Fruit fly (Drosophila melanogaster) whole organism, embryonic: Measurements from ENCODE around the gene Gip.

ENCODE experiments used
- CG11093 ChIP-seq: fragments of 200-800 bp; sonication (Bioruptor generic); IDR thresholded peaks from 3 replicates; pipeline ENCODE4 v1.3.6; 2022; ENCODE audit warnings: missing biosample characterization, missing genetic modification characterization
- CG14860 ChIP-seq: fragments of 200-800 bp; sonication (Bioruptor generic); IDR thresholded peaks from 3 replicates; pipeline ENCODE4 v1.3.6; 2022; ENCODE audit warnings: missing biosample characterization, missing genetic modification characterization; ENCODE audit not compliant: partially characterized antibody
- CG15479 ChIP-seq: fragments of 200-800 bp; sonication (Bioruptor generic); optimal IDR thresholded peaks from 3 replicates; lab custom pipeline; 2019; ENCODE audit warnings: missing biosample characterization, mild to moderate bottlenecking, missing genetic modification characterization, moderate library complexity
- CG4854 ChIP-seq: fragments of 200-800 bp; sonication (Bioruptor generic); optimal IDR thresholded peaks from 2 replicates; lab custom pipeline; 2016; ENCODE audit warnings: missing biosample characterization, missing genetic modification characterization, inconsistent platforms
- TFAM ChIP-seq: fragments of 200-800 bp; sonication (Bioruptor generic); optimal IDR thresholded peaks from 2 replicates; lab custom pipeline; 2017; ENCODE audit warnings: missing biosample characterization, missing genetic modification characterization, inconsistent platforms
- Tbp ChIP-seq: fragments of >200 bp; optimal IDR thresholded peaks from 2 replicates; lab custom pipeline; 2018; ENCODE audit warnings: missing biosample characterization, missing genetic modification characterization
- Xbp1 ChIP-seq: fragments of 200-800 bp; sonication (Bioruptor generic); optimal IDR thresholded peaks from 3 replicates; lab custom pipeline; 2016; ENCODE audit warnings: missing biosample characterization, mild to moderate bottlenecking, missing genetic modification characterization
- al ChIP-seq: fragments of 200-800 bp; sonication (Bioruptor generic); IDR thresholded peaks from 2 replicates; pipeline ENCODE4 v1.3.6; 2022; ENCODE audit warnings: missing biosample characterization, missing genetic modification characterization
- grau ChIP-seq: fragments of 200-800 bp; optimal IDR thresholded peaks from 3 replicates; lab custom pipeline; 2019; ENCODE audit warnings: missing biosample characterization, mild to moderate bottlenecking, missing genetic modification characterization, moderate library complexity
- lov ChIP-seq, 2 experiments: fragments of 200-800 bp in 1 of 2; fragments of >200 bp in 1 of 2; sonication (Bioruptor generic) in 1 of 2; IDR thresholded peaks in 1 of 2; optimal IDR thresholded peaks in 1 of 2; 2 replicates in 1 of 2; 3 replicates in 1 of 2; pipeline versions ENCODE4 v1.3.6 to Lab custom; 2017 to 2022; ENCODE audit warnings: missing biosample characterization in 1 of 2, missing genetic modification characterization in 1 of 2

- no peak for TF ChIP-seq CG4854 (GFP tag; lab: Kevin White, UChicago)
- no peak for TF ChIP-seq CG11093 (GFP tag; lab: Robert Waterston, UW)
- no peak for TF ChIP-seq CG15479
- no peak for TF ChIP-seq Xbp1
- TF ChIP-seq CG14860 = no peak
- no peak for TF ChIP-seq grau (tag; lab: Kevin White, UChicago)
- no peak for TF ChIP-seq TFAM (GFP tag; lab: Kevin White, UChicago)
- no peak for TF ChIP-seq Tbp (GFP tag; lab: Kevin White, UChicago)
- no peak for TF ChIP-seq lov (optimal IDR thresholded peaks at IDR 0.05; lab: Kevin White, UChicago)
- TF ChIP-seq lov (GFP tag; IDR thresholded peaks at IDR 0.05; lab: Robert Waterston, UW) = no peak
- no peak for TF ChIP-seq al (GFP tag; lab: Robert Waterston, UW)
Measured at dm6 chrX:10326346-10326830, 3.3 kb downstream of the Gip start, which contains the start of gene CG2909.
